Worm (Caenorhabditis elegans): ENCODE results near the gene sft-1.

sft-1 gene

ce11 chrIII:3040735-3041439 is 45.6 kb upstream of the sft-1 start, which contains the start of gene daf-2:
TSS of gene daf-2 (minus strand) at chrIII:3040846.
- TF ChIP-seq ztf-11 (tag; optimal IDR thresholded peaks at IDR 0.05) = no peak
- TF ChIP-seq nhr-21 (tag; optimal IDR thresholded peaks at IDR 0.05) = peak; percentile 23
- TF ChIP-seq mab-5 (tag; optimal IDR thresholded peaks at IDR 0.05) = no peak

ce11 chrIII:3047040-3047439 is 39.4 kb upstream of the sft-1 start, which contains the start of gene cutl-25:
TSS of gene cutl-25 (minus strand) at chrIII:3047140.
- TF ChIP-seq skn-1 (tag; optimal IDR thresholded peaks at IDR 0.05) = no peak
- no peak for TF ChIP-seq nhr-25 (tag; optimal IDR thresholded peaks at IDR 0.05)
- TF ChIP-seq nhr-237 (tag; optimal IDR thresholded peaks at IDR 0.05) = no peak
- TF ChIP-seq nhr-21 (tag; optimal IDR thresholded peaks at IDR 0.05) = no peak
- no peak for TF ChIP-seq ztf-1 (GFP tag; conservative IDR thresholded peaks at IDR 0.05)
- TF ChIP-seq fos-1 (tag; optimal IDR thresholded peaks at IDR 0.05) = no peak

- TF ChIP-seq egl-27 (tag; optimal IDR thresholded peaks at IDR 0.05) (no peak), blmp-1 (tag; optimal IDR thresholded peaks at IDR 0.05; ENCODE audit: insufficient read depth) (peak; percentile 60)
These were observed 38.6 kb upstream of the sft-1 start for ce11 chrIII:3047909-3048308.

- TF ChIP-seq egl-27 (tag; optimal IDR thresholded peaks at IDR 0.05) (no peak), unc-39 (tag; optimal IDR thresholded peaks at IDR 0.05) (no peak), alr-1 (tag; optimal IDR thresholded peaks at IDR 0.05) (no peak), sma-9 (GFP tag; optimal IDR thresholded peaks at IDR 0.05) (no peak), sma-9 (tag; optimal IDR thresholded peaks at IDR 0.05) (no peak), zag-1 (tag; optimal IDR thresholded peaks at IDR 0.05) (no peak), nhr-10 (tag; optimal IDR thresholded peaks at IDR 0.05) (no peak), lsy-2 (tag; optimal IDR thresholded peaks at IDR 0.05) (no peak), nhr-237 (tag; optimal IDR thresholded peaks at IDR 0.05) (no peak), nhr-11 (tag; optimal IDR thresholded peaks at IDR 0.05) (no peak), gmeb-1 (tag; optimal IDR thresholded peaks at IDR 0.05) (no peak), skn-1 (tag; optimal IDR thresholded peaks at IDR 0.05) (no peak), snpc-4 (tag; optimal IDR thresholded peaks at IDR 0.05) (no peak), mab-5 (tag; optimal IDR thresholded peaks at IDR 0.05) (no peak), mdl-1 (tag; optimal IDR thresholded peaks at IDR 0.05) (no peak), ama-1 (optimal IDR thresholded peaks at IDR 0.05) (no peak), unc-55 (GFP tag; optimal IDR thresholded peaks at IDR 0.05) (no peak), nhr-21 (tag; optimal IDR thresholded peaks at IDR 0.05) (no peak), peb-1 (tag; optimal IDR thresholded peaks at IDR 0.05) (no peak)
These were observed 30.6 kb upstream of the sft-1 start for ce11 chrIII:3055878-3056277.

- TF ChIP-seq nhr-21 (tag; optimal IDR thresholded peaks at IDR 0.05) (no peak), aly-2 (tag; optimal IDR thresholded peaks at IDR 0.05) (no peak), lsy-2 (tag; optimal IDR thresholded peaks at IDR 0.05) (no peak), lin-13 (GFP tag; optimal IDR thresholded peaks at IDR 0.05) (no peak), nhr-12 (tag; optimal IDR thresholded peaks at IDR 0.05) (no peak), dmd-4 (tag; optimal IDR thresholded peaks at IDR 0.05) (no peak), sem-4 (tag; optimal IDR thresholded peaks at IDR 0.05) (no peak), unc-39 (tag; optimal IDR thresholded peaks at IDR 0.05) (no peak), ztf-1 (GFP tag; conservative IDR thresholded peaks at IDR 0.05) (no peak), nhr-129 (tag; optimal IDR thresholded peaks at IDR 0.05) (no peak), nhr-6 (tag; optimal IDR thresholded peaks at IDR 0.05) (no peak), mbf-1 (tag; optimal IDR thresholded peaks at IDR 0.05) (no peak), ZK546.5 (tag; optimal IDR thresholded peaks at IDR 0.05) (no peak), sma-9 (GFP tag; optimal IDR thresholded peaks at IDR 0.05) (no peak), sma-9 (tag; optimal IDR thresholded peaks at IDR 0.05) (no peak), ztf-4 (tag; optimal IDR thresholded peaks at IDR 0.05) (no peak), nhr-77 (tag; optimal IDR thresholded peaks at IDR 0.05) (no peak), egl-27 (tag; optimal IDR thresholded peaks at IDR 0.05) (no peak), blmp-1 (tag; optimal IDR thresholded peaks at IDR 0.05; ENCODE audit: insufficient read depth) (no peak), nhr-11 (tag; optimal IDR thresholded peaks at IDR 0.05) (no peak)
These were observed 26.2 kb upstream of the sft-1 start, which contains the start of gene fipr-29 for ce11 chrIII:3060262-3060661. TSS of gene fipr-29 (minus strand) at chrIII:3060362.
